Worm (Caenorhabditis elegans) whole organism, L3 larva: Measurements from ENCODE around the gene nlt-1.

Experiments used
- R02D3.7 ChIP-seq: fragments of 150-350 bp; optimal IDR thresholded peaks from 2 replicates; lab custom pipeline; 2014; ENCODE audit warnings: missing biosample characterization, missing genetic modification characterization
- aly-2 ChIP-seq: fragments of 150-350 bp; optimal IDR thresholded peaks from 2 replicates; lab custom pipeline; 2014; ENCODE audit warnings: missing biosample characterization, missing genetic modification characterization
- ama-1 ChIP-seq: fragments of 150-350 bp; optimal IDR thresholded peaks from 2 replicates; lab custom pipeline; 2018
- ceh-16 ChIP-seq: sonication (generic microtip); optimal IDR thresholded peaks from 2 replicates; lab custom pipeline; 2017; ENCODE audit warnings: missing biosample characterization, missing genetic modification characterization
- ceh-82 ChIP-seq: fragments of 150-350 bp; optimal IDR thresholded peaks from 2 replicates; lab custom pipeline; 2014; ENCODE audit warnings: missing biosample characterization, missing genetic modification characterization
- daf-12 ChIP-seq: fragments of 150-350 bp; optimal IDR thresholded peaks from 2 replicates; lab custom pipeline; 2014; ENCODE audit warnings: missing biosample characterization, missing genetic modification reagents, missing genetic modification characterization
- egl-5 ChIP-seq: fragments of 150-350 bp; optimal IDR thresholded peaks from 2 replicates; lab custom pipeline; 2017; ENCODE audit warnings: missing biosample characterization, missing genetic modification reagents, missing genetic modification characterization, inconsistent platforms
- elt-1 ChIP-seq: fragments of 150-350 bp; optimal IDR thresholded peaks from 2 replicates; lab custom pipeline; 2014; ENCODE audit warnings: missing biosample characterization, missing genetic modification characterization
- elt-2 ChIP-seq: sonication (generic microtip); optimal IDR thresholded peaks from 2 replicates; lab custom pipeline; 2016; ENCODE audit warnings: missing genetic modification reagents, mild to moderate bottlenecking, missing genetic modification characterization, missing compliant biosample characterization
- fkh-10 ChIP-seq: sonication (generic microtip); optimal IDR thresholded peaks from 2 replicates; lab custom pipeline; 2017; ENCODE audit warnings: missing biosample characterization, missing genetic modification reagents, missing genetic modification characterization
- fkh-2 ChIP-seq: fragments of 150-350 bp; optimal IDR thresholded peaks from 2 replicates; lab custom pipeline; 2014; ENCODE audit warnings: missing biosample characterization, missing genetic modification reagents, missing genetic modification characterization
- hmg-11 ChIP-seq: sonication (generic microtip); optimal IDR thresholded peaks from 2 replicates; lab custom pipeline; 2016; ENCODE audit warnings: missing genetic modification characterization, missing compliant biosample characterization
- jun-1 ChIP-seq: fragments of 150-350 bp; optimal IDR thresholded peaks from 2 replicates; lab custom pipeline; 2014; ENCODE audit warnings: missing biosample characterization, missing genetic modification reagents, missing genetic modification characterization
- lsy-12 ChIP-seq: sonication (generic microtip); optimal IDR thresholded peaks from 2 replicates; lab custom pipeline; 2016; ENCODE audit warnings: mild to moderate bottlenecking, missing genetic modification characterization, missing compliant biosample characterization
- mdl-1 ChIP-seq: fragments of 150-350 bp; optimal IDR thresholded peaks from 2 replicates; lab custom pipeline; 2014; ENCODE audit warnings: missing biosample characterization, missing genetic modification characterization
- nfya-1 ChIP-seq: sonication (generic microtip); optimal IDR thresholded peaks from 2 replicates; lab custom pipeline; 2017; ENCODE audit warnings: missing genetic modification characterization, mild to moderate bottlenecking, missing compliant biosample characterization, antibody characterized with exemption, moderate library complexity; ENCODE audit not compliant: insufficient read depth
- nhr-11 ChIP-seq: fragments of 150-350 bp; optimal IDR thresholded peaks from 2 replicates; lab custom pipeline; 2014; ENCODE audit warnings: missing biosample characterization, missing genetic modification characterization
- nhr-23 ChIP-seq: fragments of 150-350 bp; optimal IDR thresholded peaks from 2 replicates; lab custom pipeline; 2014; ENCODE audit warnings: missing biosample characterization, missing genetic modification reagents, missing genetic modification characterization
- nhr-237 ChIP-seq: fragments of 150-350 bp; optimal IDR thresholded peaks from 2 replicates; lab custom pipeline; 2014; ENCODE audit warnings: missing biosample characterization, missing genetic modification characterization
- nhr-28 ChIP-seq: fragments of 150-350 bp; optimal IDR thresholded peaks from 2 replicates; lab custom pipeline; 2014; ENCODE audit warnings: missing biosample characterization, missing genetic modification characterization
- nhr-43 ChIP-seq: sonication (generic microtip); optimal IDR thresholded peaks from 2 replicates; lab custom pipeline; 2016; ENCODE audit warnings: mild to moderate bottlenecking, missing genetic modification characterization, missing compliant biosample characterization; ENCODE audit not compliant: poor library complexity, severe bottlenecking
- nhr-76 ChIP-seq: fragments of 150-350 bp; sonication (generic microtip); optimal IDR thresholded peaks from 5 replicates; lab custom pipeline; 2014; ENCODE audit warnings: missing biosample characterization, missing genetic modification characterization
- nhr-77 ChIP-seq: fragments of 150-350 bp; optimal IDR thresholded peaks from 2 replicates; lab custom pipeline; 2014; ENCODE audit warnings: missing biosample characterization, missing genetic modification characterization
- pqm-1 ChIP-seq: fragments of 150-350 bp; optimal IDR thresholded peaks from 2 replicates; lab custom pipeline; 2017; ENCODE audit warnings: missing biosample characterization, missing genetic modification characterization, inconsistent platforms
- sea-2 ChIP-seq: fragments of 150-350 bp; sonication (generic microtip); optimal IDR thresholded peaks from 4 replicates; lab custom pipeline; 2014; ENCODE audit warnings: missing biosample characterization, missing genetic modification reagents, missing genetic modification characterization
- skn-1 ChIP-seq: fragments of 150-350 bp; optimal IDR thresholded peaks from 2 replicates; lab custom pipeline; 2014; ENCODE audit warnings: missing biosample characterization, missing genetic modification characterization
- tbx-2 ChIP-seq: sonication (generic microtip); optimal IDR thresholded peaks from 2 replicates; lab custom pipeline; 2016; ENCODE audit warnings: mild to moderate bottlenecking, missing genetic modification characterization, missing compliant biosample characterization
- unc-39 ChIP-seq: sonication (generic microtip); optimal IDR thresholded peaks from 4 replicates; lab custom pipeline; 2017; ENCODE audit warnings: missing biosample characterization, missing genetic modification characterization
- ztf-11 ChIP-seq: fragments of 150-350 bp; optimal IDR thresholded peaks from 2 replicates; lab custom pipeline; 2014; ENCODE audit warnings: missing biosample characterization, missing genetic modification characterization

The nlt-1 gene

ce11 chrII:9967999-9968706 lies 32.8 kb downstream of the nlt-1 start, which contains the start of the genes R53.4 and psf-1 (continued):
- no peak for TF ChIP-seq nhr-77 (tag; lab: Kevin White, UChicago)
- TF ChIP-seq fkh-2 (tag; lab: Kevin White, UChicago): no peak
- TF ChIP-seq unc-39 (tag; lab: Kevin White, UChicago): no peak
- TF ChIP-seq ama-1 (lab: Kevin White, UChicago): no peak
- no peak for TF ChIP-seq nhr-11 (tag; lab: Kevin White, UChicago)
- TF ChIP-seq jun-1: peak; percentile 26
- no peak for TF ChIP-seq ceh-16 (tag; lab: Kevin White, UChicago)
- peak; percentile 57 for TF ChIP-seq hmg-11
- TF ChIP-seq pqm-1 (tag; lab: Kevin White, UChicago): peak; percentile 49
- TF ChIP-seq egl-5 (tag; lab: Kevin White, UChicago): no peak
- TF ChIP-seq nhr-23 (tag; lab: Kevin White, UChicago): peak; percentile 84
- no peak for TF ChIP-seq skn-1 (tag; lab: Kevin White, UChicago)
- no peak for TF ChIP-seq tbx-2
- no peak for TF ChIP-seq nhr-237 (tag; lab: Kevin White, UChicago)

ce11 chrII:9966954-9967353 lies 34.0 kb downstream of the nlt-1 start, which contains the start of gene dtmk-1:
Gene dtmk-1 (minus strand): TSS chrII:9967099.
- no peak for TF ChIP-seq skn-1 (tag; lab: Kevin White, UChicago)
- peak; percentile 25 for TF ChIP-seq nhr-23 (tag; lab: Kevin White, UChicago)
- peak; percentile 62 for TF ChIP-seq elt-1 (tag; lab: Kevin White, UChicago)

ce11 chrII:9965325-9965724 lies 35.6 kb downstream of the nlt-1 start:
- TF ChIP-seq lsy-12 (tag; lab: Kevin White, UChicago) (no peak), nhr-11 (tag; lab: Kevin White, UChicago) (no peak), pqm-1 (tag; lab: Kevin White, UChicago) (peak; percentile 56), ztf-11 (tag; lab: Kevin White, UChicago) (no peak), R02D3.7 (no peak), ama-1 (lab: Kevin White, UChicago) (no peak), tbx-2 (peak; percentile 86)

ce11 chrII:9963808-9964207 lies 37.1 kb downstream of the nlt-1 start:
- no peak for TF ChIP-seq nhr-28 (tag; lab: Kevin White, UChicago)
- TF ChIP-seq elt-2: peak; percentile 31

ce11 chrII:9960127-9960526 lies 40.8 kb downstream of the nlt-1 start:
- TF ChIP-seq nhr-43 (tag; lab: Kevin White, UChicago) (no peak), nhr-11 (tag; lab: Kevin White, UChicago) (no peak), pqm-1 (tag; lab: Kevin White, UChicago) (no peak), fkh-10 (GFP tag; lab: Kevin White, UChicago) (no peak), nfya-1 (tag; lab: Kevin White, UChicago) (peak; percentile 38), ceh-16 (tag; lab: Kevin White, UChicago) (no peak), skn-1 (tag; lab: Kevin White, UChicago) (no peak)
- TF ChIP-seq, all 47 proteins: peak for 1

ce11 chrII:9956116-9956515 lies 44.8 kb downstream of the nlt-1 start:
- TF ChIP-seq nhr-11 (tag; lab: Kevin White, UChicago): peak; percentile 48
- TF ChIP-seq unc-39 (tag; lab: Kevin White, UChicago): no peak

- TF ChIP-seq nhr-76 (tag; lab: Kevin White, UChicago): no peak
- TF ChIP-seq fkh-10 (GFP tag; lab: Kevin White, UChicago): no peak
- TF ChIP-seq jun-1: no peak
- no peak for TF ChIP-seq mdl-1 (tag; lab: Kevin White, UChicago)
- TF ChIP-seq aly-2 (tag; lab: Kevin White, UChicago): no peak
- TF ChIP-seq ceh-82 (tag; lab: Kevin White, UChicago): no peak
- no peak for TF ChIP-seq tbx-2
- TF ChIP-seq pqm-1 (tag; lab: Kevin White, UChicago): no peak
- no peak for TF ChIP-seq hmg-11
- TF ChIP-seq nhr-11 (tag; lab: Kevin White, UChicago): no peak
- TF ChIP-seq egl-5 (tag; lab: Kevin White, UChicago): no peak
- TF ChIP-seq sea-2: no peak
- no peak for TF ChIP-seq daf-12 (tag; lab: Kevin White, UChicago)
These were observed 46.1 kb downstream of the nlt-1 start, which contains the start of gene egl-43 for ce11 chrII:9954885-9955284. Gene egl-43 (plus strand): TSS chrII:9955185.
